Worm (Caenorhabditis elegans): Measurements from ENCODE around the gene pnp-1.

Gene pnp-1

ce11 chrIV:255379-255857 lies 42.7 kb downstream of the pnp-1 start, which contains the start of gene rcat-1:
Gene rcat-1, minus strand, starts transcription at chrIV:255429.
- peak; percentile 44 for TF ChIP-seq sem-4 (tag; optimal IDR thresholded peaks at IDR 0.05)
- TF ChIP-seq sma-3 (GFP tag; optimal IDR thresholded peaks at IDR 0.05): peak; percentile 63
- TF ChIP-seq unc-62 (GFP tag; optimal IDR thresholded peaks at IDR 0.05): no peak
- TF ChIP-seq snpc-4 (tag; optimal IDR thresholded peaks at IDR 0.05): no peak
- no peak for TF ChIP-seq ama-1 (optimal IDR thresholded peaks at IDR 0.05)
- TF ChIP-seq nhr-25 (tag; optimal IDR thresholded peaks at IDR 0.05): peak; percentile 72
- peak; percentile 85 for TF ChIP-seq lin-11 (tag; optimal IDR thresholded peaks at IDR 0.05)
- TF ChIP-seq crh-2 (tag; optimal IDR thresholded peaks at IDR 0.05): peak; percentile 83
- peak; percentile 99 for TF ChIP-seq unc-55 (GFP tag; optimal IDR thresholded peaks at IDR 0.05)
- TF ChIP-seq ceh-16 (tag; optimal IDR thresholded peaks at IDR 0.05): no peak
- TF ChIP-seq elt-1 (tag; optimal IDR thresholded peaks at IDR 0.05): no peak
- TF ChIP-seq nhr-21 (tag; optimal IDR thresholded peaks at IDR 0.05): peak; percentile 75
- TF ChIP-seq lin-13 (GFP tag; optimal IDR thresholded peaks at IDR 0.05): peak; percentile 92
- TF ChIP-seq R02D3.7 (tag; optimal IDR thresholded peaks at IDR 0.05): no peak
- no peak for TF ChIP-seq unc-39 (tag; optimal IDR thresholded peaks at IDR 0.05)
- TF ChIP-seq mbf-1 (tag; optimal IDR thresholded peaks at IDR 0.05): no peak
- TF ChIP-seq zag-1 (tag; optimal IDR thresholded peaks at IDR 0.05): no peak
- TF ChIP-seq elt-3 (tag; optimal IDR thresholded peaks at IDR 0.05): no peak
- TF ChIP-seq skn-1 (tag; optimal IDR thresholded peaks at IDR 0.05): no peak
- no peak for TF ChIP-seq nhr-11 (tag; optimal IDR thresholded peaks at IDR 0.05)
- peak; percentile 64 for TF ChIP-seq sma-9 (GFP tag; optimal IDR thresholded peaks at IDR 0.05)
- TF ChIP-seq sma-9 (tag; optimal IDR thresholded peaks at IDR 0.05): no peak
- TF ChIP-seq nhr-129 (tag; optimal IDR thresholded peaks at IDR 0.05): peak; percentile 80
- peak; percentile 9 for TF ChIP-seq mab-5 (tag; optimal IDR thresholded peaks at IDR 0.05)
- peak in 1 of 2 experiments; percentile 17 for TF ChIP-seq mdl-1 (tag; optimal IDR thresholded peaks at IDR 0.05)
- no peak for TF ChIP-seq ztf-11 (tag; optimal IDR thresholded peaks at IDR 0.05)
- peak; percentile 8 for TF ChIP-seq egl-27 (tag; optimal IDR thresholded peaks at IDR 0.05)
- no peak for TF ChIP-seq nhr-10 (tag; optimal IDR thresholded peaks at IDR 0.05)
- TF ChIP-seq lin-39 (tag; optimal IDR thresholded peaks at IDR 0.05): no peak
- TF ChIP-seq fos-1 (tag; optimal IDR thresholded peaks at IDR 0.05): peak; percentile 61
- TF ChIP-seq blmp-1 (tag; optimal IDR thresholded peaks at IDR 0.05; ENCODE audit: insufficient read depth): no peak
- TF ChIP-seq lsy-2 (tag; optimal IDR thresholded peaks at IDR 0.05): peak; percentile 52 to 91
- peak; percentile 94 for TF ChIP-seq gmeb-1 (tag; optimal IDR thresholded peaks at IDR 0.05)
- peak; percentile 53 for TF ChIP-seq ztf-4 (tag; optimal IDR thresholded peaks at IDR 0.05)
- TF ChIP-seq alr-1 (tag; optimal IDR thresholded peaks at IDR 0.05): no peak
- no peak for TF ChIP-seq peb-1 (tag; optimal IDR thresholded peaks at IDR 0.05)
- no peak for TF ChIP-seq nhr-77 (tag; optimal IDR thresholded peaks at IDR 0.05)
- TF ChIP-seq ZK546.5 (tag; optimal IDR thresholded peaks at IDR 0.05): peak; percentile 25
- no peak for TF ChIP-seq dmd-4 (tag; optimal IDR thresholded peaks at IDR 0.05)
- TF ChIP-seq nhr-23 (tag; optimal IDR thresholded peaks at IDR 0.05): no peak
- no peak for TF ChIP-seq Y55F3AM.14 (GFP tag; optimal IDR thresholded peaks at IDR 0.05)
- TF ChIP-seq C34F6.9 (tag; optimal IDR thresholded peaks at IDR 0.05): peak; percentile 91
- TF ChIP-seq nhr-237 (tag; optimal IDR thresholded peaks at IDR 0.05): peak; percentile 7
- no peak for TF ChIP-seq nhr-12 (tag; optimal IDR thresholded peaks at IDR 0.05)
- no peak for TF ChIP-seq aly-2 (tag; optimal IDR thresholded peaks at IDR 0.05)
- no peak for TF ChIP-seq nhr-6 (tag; optimal IDR thresholded peaks at IDR 0.05)
- peak; percentile 19 for TF ChIP-seq F13H6.1 (tag; optimal IDR thresholded peaks at IDR 0.05)
- TF ChIP-seq ceh-82 (tag; optimal IDR thresholded peaks at IDR 0.05): peak; percentile 53
- no peak for TF ChIP-seq ztf-1 (GFP tag; conservative IDR thresholded peaks at IDR 0.05)

Data from whole organism, L2 larva.